Fruit fly (Drosophila melanogaster) whole organism, embryonic: Measurements from ENCODE around the gene Tlk.
A peak's percentile ranks its signal among the peaks of the same experiment; 100 is the strongest.

Experiments used
- Awh ChIP-seq: fragments of 200-800 bp; sonication (Bioruptor generic); IDR thresholded peaks from 2 replicates; pipeline ENCODE4, ENCODE4 v1.3.6; 2022; ENCODE audit warnings: missing biosample characterization, missing genetic modification characterization
- B-H1 ChIP-seq: fragments of 200-800 bp; sonication (Bioruptor generic); IDR thresholded peaks from 3 replicates; pipeline ENCODE4 v1.3.6; 2022; ENCODE audit warnings: missing biosample characterization, missing genetic modification characterization
- CG10366 ChIP-seq: fragments of 200-800 bp; sonication (Bioruptor generic); IDR thresholded peaks from 2 replicates; pipeline ENCODE4 v1.3.6; 2022; ENCODE audit warnings: missing biosample characterization, missing genetic modification characterization
- CG10565 ChIP-seq: fragments of 200-800 bp; sonication (Bioruptor generic); optimal IDR thresholded peaks from 3 replicates; lab custom pipeline; 2016; ENCODE audit warnings: missing biosample characterization, mild to moderate bottlenecking, missing genetic modification characterization
- CG11093 ChIP-seq: fragments of 200-800 bp; sonication (Bioruptor generic); IDR thresholded peaks from 3 replicates; pipeline ENCODE4 v1.3.6; 2022; ENCODE audit warnings: missing biosample characterization, missing genetic modification characterization
- CG12155 ChIP-seq: fragments of 200-800 bp; sonication (Bioruptor generic); optimal IDR thresholded peaks from 3 replicates; lab custom pipeline; 2016; ENCODE audit warnings: missing biosample characterization, missing genetic modification characterization
- CG12219 ChIP-seq: fragments of 200-800 bp; sonication (Bioruptor generic); optimal IDR thresholded peaks from 3 replicates; lab custom pipeline; 2018; ENCODE audit warnings: missing biosample characterization, mild to moderate bottlenecking, missing genetic modification characterization
- CG12299 ChIP-seq: fragments of 200-800 bp; sonication (Bioruptor generic); optimal IDR thresholded peaks from 2 replicates; lab custom pipeline; 2018; ENCODE audit warnings: missing biosample characterization, mild to moderate bottlenecking, missing genetic modification characterization
- CG18262 ChIP-seq: fragments of 200-800 bp; optimal IDR thresholded peaks from 3 replicates; lab custom pipeline; 2019; ENCODE audit warnings: missing biosample characterization, mild to moderate bottlenecking, missing genetic modification characterization, moderate library complexity
- CG2199 ChIP-seq: fragments of 200-800 bp; sonication (Bioruptor generic); IDR thresholded peaks from 3 replicates; pipeline ENCODE4 v1.3.6; 2022; ENCODE audit warnings: missing biosample characterization, missing genetic modification characterization
- CG2889 ChIP-seq: fragments of 200-800 bp; sonication (Bioruptor generic); IDR thresholded peaks from 3 replicates; pipeline ENCODE4 v1.3.6; 2022; ENCODE audit warnings: missing biosample characterization, missing genetic modification characterization
- CG34422 ChIP-seq: fragments of 200-800 bp; sonication (Bioruptor generic); IDR thresholded peaks from 3 replicates; pipeline ENCODE4 v1.3.6; 2022; ENCODE audit warnings: missing biosample characterization, missing genetic modification characterization
- CG8388 ChIP-seq: fragments of 200-800 bp; sonication (Bioruptor generic); optimal IDR thresholded peaks from 2 replicates; lab custom pipeline; 2019; ENCODE audit warnings: missing biosample characterization, mild to moderate bottlenecking, missing genetic modification characterization, moderate library complexity
- CG8765 ChIP-seq: fragments of 200-800 bp; sonication (Bioruptor generic); IDR thresholded peaks from 2 replicates; pipeline ENCODE4 v1.3.6; 2022; ENCODE audit warnings: missing biosample characterization, missing genetic modification characterization
- D19B ChIP-seq: fragments of 200-800 bp; sonication (Bioruptor generic); optimal IDR thresholded peaks from 2 replicates; lab custom pipeline; 2017; ENCODE audit warnings: missing biosample characterization, mild to moderate bottlenecking, missing genetic modification characterization
- Fer3 ChIP-seq: fragments of 200-800 bp; sonication (Bioruptor generic); optimal IDR thresholded peaks from 2 replicates; lab custom pipeline; 2018; ENCODE audit warnings: missing biosample characterization, mild to moderate bottlenecking, missing genetic modification characterization, moderate library complexity
- HLH3B ChIP-seq: fragments of 200-800 bp; sonication (Bioruptor generic); IDR thresholded peaks from 2 replicates; pipeline ENCODE4 v1.3.6; 2022; ENCODE audit warnings: missing biosample characterization, missing genetic modification characterization
- HmgZ ChIP-seq: fragments of 200-800 bp; sonication (Bioruptor generic); optimal IDR thresholded peaks from 2 replicates; lab custom pipeline; 2018; ENCODE audit warnings: missing biosample characterization, mild to moderate bottlenecking, missing genetic modification characterization
- Hr39 ChIP-seq: fragments of >200 bp; optimal IDR thresholded peaks from 2 replicates; lab custom pipeline; 2017
- Lhr ChIP-seq: fragments of 200-800 bp; sonication (Bioruptor generic); optimal IDR thresholded peaks from 3 replicates; lab custom pipeline; 2017; ENCODE audit warnings: mild to moderate bottlenecking, missing biosample characterization, missing genetic modification reagents, missing genetic modification characterization
- Lim3 ChIP-seq: fragments of 200-800 bp; sonication (Bioruptor generic); IDR thresholded peaks from 2 replicates; pipeline ENCODE4 v1.3.6; 2022; ENCODE audit warnings: missing biosample characterization, missing genetic modification characterization
- Mrtf ChIP-seq: fragments of 200-800 bp; sonication (Bioruptor generic); IDR thresholded peaks from 3 replicates; pipeline ENCODE4 v1.3.6; 2022; ENCODE audit warnings: missing biosample characterization, missing genetic modification characterization
- NC2β ChIP-seq: fragments of 200-800 bp; sonication (Bioruptor generic); optimal IDR thresholded peaks from 2 replicates; lab custom pipeline; 2016; ENCODE audit warnings: missing biosample characterization, missing genetic modification characterization
- NFAT ChIP-seq: fragments of 200-800 bp; sonication (Bioruptor generic); IDR thresholded peaks from 2 replicates; pipeline ENCODE4 v1.3.6; 2022; ENCODE audit warnings: missing biosample characterization, missing genetic modification characterization
- Ravus ChIP-seq: fragments of 200-800 bp; sonication (Bioruptor generic); IDR thresholded peaks from 2 replicates; pipeline ENCODE4 v1.3.6; 2022; ENCODE audit warnings: missing biosample characterization, missing genetic modification characterization
- Scr ChIP-seq: fragments of 200-800 bp; sonication (Bioruptor generic); IDR thresholded peaks from 2 replicates; pipeline ENCODE4 v1.3.6; 2022; ENCODE audit warnings: missing biosample characterization, missing genetic modification characterization; ENCODE audit not compliant: partially characterized antibody
- Sry-β ChIP-seq: fragments of 200-800 bp; sonication (Bioruptor generic); optimal IDR thresholded peaks from 2 replicates; lab custom pipeline; 2018; ENCODE audit warnings: missing biosample characterization, mild to moderate bottlenecking, missing genetic modification characterization, moderate library complexity
- Trl ChIP-seq, 3 experiments: fragments of >200 bp in 2 of 3; fragments of 200-800 bp in 1 of 3; sonication (Bioruptor generic) in 1 of 3; optimal IDR thresholded peaks; 2 replicates in 1 of 3; 3 replicates in 2 of 3; lab custom pipeline; 2016 to 2017; ENCODE audit warnings: missing biosample characterization in 1 of 3, missing genetic modification characterization in 1 of 3
- ara ChIP-seq: fragments of 200-800 bp; sonication (Bioruptor generic); IDR thresholded peaks from 2 replicates; pipeline ENCODE4 v1.3.6; 2022; ENCODE audit warnings: missing biosample characterization, missing genetic modification characterization
- az2 ChIP-seq: fragments of 200-800 bp; sonication (Bioruptor generic); optimal IDR thresholded peaks from 3 replicates; lab custom pipeline; 2016; ENCODE audit warnings: missing biosample characterization, missing genetic modification characterization
- bab2 ChIP-seq: fragments of 200-800 bp; sonication (Bioruptor generic); optimal IDR thresholded peaks from 2 replicates; lab custom pipeline; 2016; ENCODE audit warnings: missing biosample characterization, missing genetic modification characterization
- ci ChIP-seq: fragments of 200-800 bp; sonication (Bioruptor generic); IDR thresholded peaks from 3 replicates; pipeline ENCODE4 v1.3.6; 2022; ENCODE audit warnings: missing biosample characterization, missing genetic modification characterization
- croc ChIP-seq: fragments of 200-800 bp; sonication (Bioruptor generic); conservative IDR thresholded peaks from 3 replicates; pipeline ENCODE4 v1.3.6; 2022; ENCODE audit warnings: missing biosample characterization, missing genetic modification characterization
- crp ChIP-seq, 2 experiments: fragments of 200-800 bp; sonication (Bioruptor generic); optimal IDR thresholded peaks; 2 replicates in 1 of 2; 3 replicates in 1 of 2; lab custom pipeline; 2017; ENCODE audit warnings: missing biosample characterization in 2 of 2, missing genetic modification characterization in 2 of 2, mild to moderate bottlenecking in 1 of 2, moderate library complexity in 1 of 2
- dm ChIP-seq: fragments of 200-800 bp; sonication (Bioruptor generic); optimal IDR thresholded peaks from 3 replicates; lab custom pipeline; 2016; ENCODE audit warnings: missing biosample characterization, missing genetic modification characterization
- hkb ChIP-seq, 2 experiments: fragments of 200-800 bp in 1 of 2; fragments of >200 bp in 1 of 2; sonication (Bioruptor generic) in 1 of 2; IDR thresholded peaks in 1 of 2; optimal IDR thresholded peaks in 1 of 2; 2 replicates each; pipeline versions ENCODE4 v1.3.6 to Lab custom; 2017 to 2022; ENCODE audit warnings: missing biosample characterization in 1 of 2, missing genetic modification characterization in 1 of 2
- hth ChIP-seq: fragments of >200 bp; optimal IDR thresholded peaks from 2 replicates; lab custom pipeline; 2017; ENCODE audit warnings: inconsistent platforms
- lola ChIP-seq, 3 experiments: fragments of >200 bp in 2 of 3; fragments of 200-800 bp in 1 of 3; sonication (Bioruptor generic) in 1 of 3; optimal IDR thresholded peaks; 2 replicates each; lab custom pipeline; 2017 to 2019; ENCODE audit warnings: missing biosample characterization in 3 of 3, missing genetic modification characterization in 3 of 3, mild to moderate bottlenecking in 1 of 3, moderate library complexity in 1 of 3
- nau ChIP-seq: fragments of 200-800 bp; sonication (Bioruptor generic); optimal IDR thresholded peaks from 3 replicates; lab custom pipeline; 2017; ENCODE audit warnings: missing biosample characterization, mild to moderate bottlenecking, missing genetic modification characterization, missing genetic modification reagents
- nerfin-2 ChIP-seq: fragments of 200-800 bp; sonication (Bioruptor generic); IDR thresholded peaks from 2 replicates; pipeline ENCODE4 v1.3.6; 2022; ENCODE audit warnings: missing biosample characterization, missing genetic modification characterization; ENCODE audit not compliant: partially characterized antibody
- nom ChIP-seq: fragments of 200-800 bp; sonication (Bioruptor generic); optimal IDR thresholded peaks from 2 replicates; lab custom pipeline; 2017; ENCODE audit warnings: missing biosample characterization, missing genetic modification characterization, mild to moderate bottlenecking, moderate library complexity, missing genetic modification reagents
- prd ChIP-seq, 3 experiments: fragments of >200 bp in 2 of 3; fragments of 200-800 bp in 1 of 3; sonication (Bioruptor generic) in 1 of 3; optimal IDR thresholded peaks in 2 of 3; IDR thresholded peaks in 1 of 3; 2 replicates in 2 of 3; 3 replicates in 1 of 3; pipeline versions ENCODE4 v1.3.6 to Lab custom; 2017 to 2022; ENCODE audit warnings: missing biosample characterization in 1 of 3, missing genetic modification characterization in 1 of 3
- row ChIP-seq: fragments of 200-800 bp; sonication (Bioruptor generic); IDR thresholded peaks from 3 replicates; pipeline ENCODE4 v1.3.6; 2022; ENCODE audit warnings: missing biosample characterization, missing genetic modification characterization
- sisA ChIP-seq: fragments of 200-800 bp; sonication (Bioruptor generic); IDR thresholded peaks from 2 replicates; pipeline ENCODE4 v1.3.6; 2022; ENCODE audit warnings: missing biosample characterization, missing genetic modification characterization
- sqz ChIP-seq: fragments of 200-800 bp; sonication (Bioruptor generic); optimal IDR thresholded peaks from 3 replicates; lab custom pipeline; 2018; ENCODE audit warnings: missing biosample characterization, mild to moderate bottlenecking, missing genetic modification characterization
- tgo ChIP-seq: fragments of 200-800 bp; sonication (Bioruptor generic); IDR thresholded peaks from 3 replicates; pipeline ENCODE4 v1.3.6; 2022; ENCODE audit warnings: missing biosample characterization, missing genetic modification characterization
- tio ChIP-seq: fragments of 200-800 bp; sonication (Bioruptor generic); optimal IDR thresholded peaks from 2 replicates; lab custom pipeline; 2017; ENCODE audit warnings: missing biosample characterization, missing genetic modification characterization, inconsistent platforms
- usp ChIP-seq: fragments of >200 bp; optimal IDR thresholded peaks from 2 replicates; lab custom pipeline; 2017; ENCODE audit warnings: missing biosample characterization, missing genetic modification characterization
- vfl ChIP-seq: fragments of 200-800 bp; sonication (Bioruptor generic); optimal IDR thresholded peaks from 2 replicates; lab custom pipeline; 2016; ENCODE audit warnings: missing biosample characterization, missing genetic modification characterization

Tlk gene

dm6 chrX:3687837-3688375 lies 31.9 kb upstream of the Tlk start (continued):
- no peak for TF ChIP-seq crp (GFP tag; optimal IDR thresholded peaks at IDR 0.05; lab: Kevin White, UChicago)
- TF ChIP-seq sqz: peak; percentile 50
- no peak for TF ChIP-seq CG11093 (GFP tag; lab: Robert Waterston, UW)
- TF ChIP-seq Hr39 (lab: Kevin White, UChicago): no peak
- TF ChIP-seq CG2199: 0 out of 3 replicates have a peak, but pooled peaks have one; percentile 22
- TF ChIP-seq Fer3 (tag; lab: Kevin White, UChicago): peak; percentile 23
- TF ChIP-seq hkb (optimal IDR thresholded peaks at IDR 0.05; lab: Kevin White, UChicago): no peak
- TF ChIP-seq hkb (GFP tag; IDR thresholded peaks at IDR 0.05; lab: Robert Waterston, UW): peak; percentile 65
- TF ChIP-seq CG12219 (GFP tag; lab: Kevin White, UChicago): peak; percentile 70
- TF ChIP-seq CG10366 (GFP tag; lab: Robert Waterston, UW): peak; percentile 53
- peak; percentile 67 for TF ChIP-seq HLH3B
- TF ChIP-seq Awh (GFP tag; lab: Robert Waterston, UW): 0 out of 2 replicates have a peak, but pooled peaks have one; percentile 22
- peak; percentile 85 to 92 for TF ChIP-seq Trl (optimal IDR thresholded peaks at IDR 0.05; lab: Kevin White, UChicago)
- TF ChIP-seq Trl (GFP tag; optimal IDR thresholded peaks at IDR 0.05; lab: Kevin White, UChicago): peak; percentile 62
- TF ChIP-seq CG2889 (GFP tag; lab: Robert Waterston, UW): 0 out of 3 replicates have a peak, but pooled peaks have one; percentile 16
- peak; percentile 41 for TF ChIP-seq tio (GFP tag; lab: Kevin White, UChicago)
- peak; percentile 38 for TF ChIP-seq dm (GFP tag; lab: Kevin White, UChicago)
- TF ChIP-seq vfl (GFP tag; lab: Kevin White, UChicago): no peak
- TF ChIP-seq Scr (GFP tag; lab: Robert Waterston, UW): no peak
- TF ChIP-seq prd (optimal IDR thresholded peaks at IDR 0.05; lab: Kevin White, UChicago): no peak
- TF ChIP-seq prd (GFP tag; IDR thresholded peaks at IDR 0.05; lab: Robert Waterston, UW): peak; percentile 80
- no peak for TF ChIP-seq HmgZ (tag; lab: Kevin White, UChicago)
- TF ChIP-seq CG8765 (GFP tag; lab: Robert Waterston, UW): no peak
- TF ChIP-seq nerfin-2 (GFP tag; lab: Robert Waterston, UW): no peak
- no peak for TF ChIP-seq CG10565 (GFP tag; lab: Kevin White, UChicago)
- TF ChIP-seq row: peak; percentile 81
- TF ChIP-seq NFAT (GFP tag; lab: Robert Waterston, UW): no peak
- no peak for TF ChIP-seq Ravus (GFP tag; lab: Robert Waterston, UW)
- TF ChIP-seq CG18262: peak; percentile 78
- TF ChIP-seq CG8388 (GFP tag; lab: Kevin White, UChicago): peak; percentile 70
- TF ChIP-seq CG34422 (GFP tag; lab: Robert Waterston, UW): peak; percentile 45; the same call in 1 of the 3 replicates
- TF ChIP-seq Sry-β (GFP tag; lab: Kevin White, UChicago): no peak
- no peak for TF ChIP-seq usp (GFP tag; lab: Kevin White, UChicago)
- TF ChIP-seq nau (GFP tag; lab: Kevin White, UChicago): peak; percentile 39
- TF ChIP-seq croc (GFP tag; lab: Robert Waterston, UW): no peak
- no peak for TF ChIP-seq Lim3 (GFP tag; lab: Robert Waterston, UW)
- peak; percentile 64; the same call in 1 of the 2 replicates for TF ChIP-seq ara (GFP tag; lab: Robert Waterston, UW)
- peak; percentile 70 for TF ChIP-seq NC2β (GFP tag; lab: Kevin White, UChicago)
- TF ChIP-seq Lhr (GFP tag; lab: Kevin White, UChicago): peak; percentile 27
- TF ChIP-seq tgo (GFP tag; lab: Robert Waterston, UW): peak; percentile 57
- TF ChIP-seq ci (GFP tag; lab: Robert Waterston, UW): peak; percentile 85
- TF ChIP-seq nom (GFP tag; lab: Kevin White, UChicago): peak; percentile 35
- TF ChIP-seq B-H1 (GFP tag; lab: Robert Waterston, UW): peak; percentile 46; the same call in 2 of the 3 replicates
- no peak for TF ChIP-seq sisA
- TF ChIP-seq lola (GFP tag; optimal IDR thresholded peaks at IDR 0.05; lab: Kevin White, UChicago): peak in 1 of 3 experiments; percentile 54
- TF ChIP-seq CG12155 (GFP tag; lab: Kevin White, UChicago): peak; percentile 16
- TF ChIP-seq CG12299 (tag; lab: Kevin White, UChicago): no peak
- TF ChIP-seq D19B: peak; percentile 0
- peak; percentile 68 for TF ChIP-seq az2
- TF ChIP-seq hth (lab: Kevin White, UChicago): no peak
- TF ChIP-seq bab2 (GFP tag; lab: Kevin White, UChicago): peak; percentile 64
- TF ChIP-seq Mrtf (GFP tag; lab: Robert Waterston, UW): 0 out of 3 replicates have a peak, but pooled peaks have one; percentile 51
